Fruit fly (Drosophila melanogaster): Measurements from ENCODE around the gene CG14605.
A peak's percentile ranks its signal among the peaks of the same experiment; 100 is the strongest.

The CG14605 gene

DNA sequence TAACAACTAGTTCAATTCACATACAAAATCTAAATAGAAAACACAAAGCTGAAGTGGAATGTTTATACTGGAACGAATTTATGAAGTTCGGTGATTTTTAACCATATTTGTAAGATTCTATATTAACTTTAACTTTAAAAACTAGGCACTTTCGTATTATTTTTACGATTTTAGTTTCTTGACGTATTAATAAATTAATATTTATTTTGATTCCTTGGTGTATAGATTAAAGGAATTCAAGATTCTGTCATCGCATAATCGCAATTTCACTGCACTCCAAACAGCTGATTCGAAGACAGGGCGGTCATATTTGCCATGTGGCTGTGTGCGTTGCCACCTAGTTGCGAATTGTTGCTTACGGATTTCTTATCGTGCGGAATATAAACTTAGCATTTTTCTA is 30.0 kb upstream of the CG14605 start, which contains the start of the genes CG1227 and Dtwd2 (continued):
- TF ChIP-seq seq (GFP tag; IDR thresholded peaks at IDR 0.05) (peak; percentile 86), CG30020 (tag; optimal IDR thresholded peaks at IDR 0.05) (peak; percentile 78), CG1832 (GFP tag; optimal IDR thresholded peaks at IDR 0.05) (no peak), CG17912 (GFP tag; optimal IDR thresholded peaks at IDR 0.05) (peak; percentile 62), CG10543 (GFP tag; optimal IDR thresholded peaks at IDR 0.05) (no peak), emc (GFP tag; optimal IDR thresholded peaks at IDR 0.05) (no peak), CG30403 (GFP tag; optimal IDR thresholded peaks at IDR 0.05) (peak; percentile 92), Sry-β (GFP tag; optimal IDR thresholded peaks at IDR 0.05) (no peak), CG43689 (GFP tag; IDR thresholded peaks at IDR 0.05) (peak; percentile 82), croc (GFP tag; conservative IDR thresholded peaks at IDR 0.05) (peak; percentile 63; the same call in 2 of the 3 replicates), CG13775 (GFP tag; optimal IDR thresholded peaks at IDR 0.05) (peak; percentile 87), mirr (GFP tag; optimal IDR thresholded peaks at IDR 0.05) (no peak), CG2202 (tag; optimal IDR thresholded peaks at IDR 0.05) (peak; percentile 84), ranshi (GFP tag; IDR thresholded peaks at IDR 0.05) (peak; percentile 87), ewg (GFP tag; optimal IDR thresholded peaks at IDR 0.05) (peak; percentile 74), hbn (GFP tag; IDR thresholded peaks at IDR 0.05; ENCODE audit: partially characterized antibody) (no peak), Dp (GFP tag; optimal IDR thresholded peaks at IDR 0.05) (peak; percentile 20), wek (GFP tag; optimal IDR thresholded peaks at IDR 0.05) (no peak), CG33213 (GFP tag; optimal IDR thresholded peaks at IDR 0.05) (peak; percentile 12), tgo (GFP tag; IDR thresholded peaks at IDR 0.05) (peak; percentile 93), CG12219 (GFP tag; optimal IDR thresholded peaks at IDR 0.05) (peak; percentile 87), CG15696 (tag; optimal IDR thresholded peaks at IDR 0.05) (peak; percentile 86), unpg (GFP tag; optimal IDR thresholded peaks at IDR 0.05) (peak; percentile 98), Sox100B (GFP tag; optimal IDR thresholded peaks at IDR 0.05) (no peak), BtbVII (GFP tag; optimal IDR thresholded peaks at IDR 0.05) (no peak), CG7372 (GFP tag; IDR thresholded peaks at IDR 0.05) (peak; percentile 89), CG14710 (tag; optimal IDR thresholded peaks at IDR 0.05) (peak; percentile 88), CG11247 (GFP tag; IDR thresholded peaks at IDR 0.05) (peak; percentile 89), Hmx (GFP tag; optimal IDR thresholded peaks at IDR 0.05) (peak; percentile 68), cwo (GFP tag; optimal IDR thresholded peaks at IDR 0.05) (no peak), E2f2 (GFP tag; IDR thresholded peaks at IDR 0.05) (peak; percentile 75), ftz-f1 (GFP tag; optimal IDR thresholded peaks at IDR 0.05) (peak; percentile 27), Max (GFP tag; optimal IDR thresholded peaks at IDR 0.05) (peak; percentile 88), ro (GFP tag; IDR thresholded peaks at IDR 0.05) (no peak), HLH4C (GFP tag; IDR thresholded peaks at IDR 0.05; ENCODE audit: partially characterized antibody) (no peak), CG14050 (GFP tag; IDR thresholded peaks at IDR 0.05) (peak; percentile 88), CG7987 (GFP tag; optimal IDR thresholded peaks at IDR 0.05) (no peak), Pdp1 (GFP tag; optimal IDR thresholded peaks at IDR 0.05) (peak in 1 of 2 experiments; percentile 43), bbx (GFP tag; IDR thresholded peaks at IDR 0.05; ENCODE audit: partially characterized antibody) (0 out of 2 replicates have a peak, but pooled peaks have one; percentile 27), CG11504 (tag; optimal IDR thresholded peaks at IDR 0.05) (peak; percentile 91), tll (GFP tag; optimal IDR thresholded peaks at IDR 0.05) (peak in 1 of 2 experiments; percentile 16), tna (GFP tag; IDR thresholded peaks at IDR 0.05; ENCODE audit: partially characterized antibody) (no peak), CG13424 (tag; optimal IDR thresholded peaks at IDR 0.05) (peak; percentile 97), CG4328 (GFP tag; optimal IDR thresholded peaks at IDR 0.05) (no peak), Usf (GFP tag; optimal IDR thresholded peaks at IDR 0.05) (peak; percentile 65), salm (tag; optimal IDR thresholded peaks at IDR 0.05) (no peak), CG15269 (tag; optimal IDR thresholded peaks at IDR 0.05) (peak; percentile 95), vvl (GFP tag; IDR thresholded peaks at IDR 0.05) (no peak; the same call in 1 of the 2 replicates), tup (GFP tag; optimal IDR thresholded peaks at IDR 0.05) (peak; percentile 7)

All from whole organism, embryonic.